Worm (Caenorhabditis elegans): ENCODE measurements around the gene ril-1.

DNA sequence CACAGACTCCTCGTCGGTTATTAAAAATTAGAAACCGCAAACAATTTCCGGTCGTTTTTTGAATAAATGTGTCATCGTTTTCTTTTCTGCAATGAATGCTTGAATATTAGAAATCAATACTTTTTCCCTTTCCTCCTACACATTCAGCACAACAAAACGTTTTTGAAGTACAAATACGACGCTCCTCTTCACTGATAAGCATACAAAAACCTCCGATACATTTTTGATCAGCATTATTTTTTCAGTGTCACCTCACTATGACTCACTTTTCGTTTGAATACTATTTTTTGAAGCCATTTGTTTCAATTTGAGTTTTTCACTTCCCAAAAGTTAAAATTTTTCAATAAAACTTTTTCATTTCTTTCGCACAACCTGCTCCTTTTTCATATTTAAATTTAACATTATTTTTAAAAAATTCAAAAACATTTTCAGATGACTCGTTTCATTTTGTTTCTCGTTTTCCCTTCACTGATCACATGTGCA, 41.2 kb downstream of the ril-1 start, which contains the start of gene R02D5.3:
- TF ChIP-seq ztf-25 (GFP tag; IDR thresholded peaks at IDR 0.05) = no peak
- TF ChIP-seq snpc-1.3 (tag; optimal IDR thresholded peaks at IDR 0.05; ENCODE audit: insufficient read depth) = no peak
- no peak for TF ChIP-seq pha-4 (tag; optimal IDR thresholded peaks at IDR 0.05)
- TF ChIP-seq snpc-4 (GFP tag; optimal IDR thresholded peaks at IDR 0.05) = no peak
- TF ChIP-seq snpc-4 (tag; optimal IDR thresholded peaks at IDR 0.05) = no peak
- no peak for TF ChIP-seq nfya-1 (tag; optimal IDR thresholded peaks at IDR 0.05; ENCODE audit: borderline replicate concordance, insufficient read depth)
- no peak for TF ChIP-seq dox-1 (GFP tag; IDR thresholded peaks at IDR 0.05)
- TF ChIP-seq lin-54 (GFP tag; optimal IDR thresholded peaks at IDR 0.05) = no peak
- no peak for TF ChIP-seq unc-62 (GFP tag; optimal IDR thresholded peaks at IDR 0.05)
- TF ChIP-seq nhr-120 (GFP tag; IDR thresholded peaks at IDR 0.05) = no peak
- TF ChIP-seq xnd-1 (tag; optimal IDR thresholded peaks at IDR 0.05) = no peak
- no peak for TF ChIP-seq K12H6.12 (tag; optimal IDR thresholded peaks at IDR 0.05)
- no peak for TF ChIP-seq tlf-1 (GFP tag; optimal IDR thresholded peaks at IDR 0.05)
- no peak for TF ChIP-seq lin-26 (GFP tag; IDR thresholded peaks at IDR 0.05)

Measured in whole organism, young adult.